Worm (Caenorhabditis elegans) whole organism, dauer: ENCODE results near the gene dep-1.

Experiments
- unc-62 ChIP-seq: sonication (generic microtip); optimal IDR thresholded peaks from 2 replicates; lab custom pipeline; 2017; ENCODE audit warnings: missing biosample characterization, missing genetic modification reagents, missing genetic modification characterization

dep-1 gene

DNA sequence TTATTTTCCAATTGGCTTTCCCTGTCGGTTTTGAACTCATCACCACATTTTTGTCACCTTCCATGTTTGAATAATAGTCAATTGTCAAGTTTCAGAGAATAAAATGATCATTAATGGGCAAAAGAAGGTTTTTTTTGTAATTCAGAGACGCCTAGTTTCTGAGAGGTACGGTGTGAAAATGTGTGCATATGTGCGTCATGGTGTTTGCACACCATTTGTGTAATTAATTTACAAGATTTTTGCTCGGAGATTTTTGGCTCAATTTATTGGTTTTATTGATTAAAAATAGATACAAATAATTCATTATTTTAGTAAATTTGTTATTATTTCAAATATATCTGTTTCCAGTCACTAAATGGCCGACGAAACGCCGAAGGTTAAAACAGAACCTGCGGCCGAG is 22.1 kb downstream of the dep-1 start, which contains the start of the genes F44G4.3 and tdp-1:
Gene F44G4.3 (minus strand): TSS at position 184 of the 400 bp plus-strand sequence.
Gene tdp-1 (plus strand): TSS at position 347 of the 400 bp plus-strand sequence.
- TF ChIP-seq unc-62 (GFP tag; lab: Kevin White, UChicago), result no peak

DNA sequence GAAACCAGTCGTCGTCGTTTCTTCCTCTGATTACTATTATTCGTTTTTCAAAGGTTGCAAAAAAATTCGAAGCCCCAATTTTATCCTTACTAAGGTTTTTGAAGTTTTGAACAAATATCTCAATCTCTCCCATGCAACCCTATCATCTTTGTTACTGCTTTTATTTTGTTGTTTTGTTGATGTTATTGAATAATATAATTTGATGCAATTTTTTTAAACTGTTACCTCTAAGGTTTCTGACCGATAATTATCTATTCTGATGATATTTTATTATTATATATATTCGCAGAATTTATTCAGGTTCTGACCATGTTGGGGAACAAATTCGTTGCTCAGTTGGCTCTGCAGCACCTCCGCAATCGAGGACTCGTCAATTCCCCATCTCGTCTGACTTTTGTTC is 23.5 kb downstream of the dep-1 start, which contains the start of gene ndub-2:
Gene ndub-2 (plus strand): TSS at position 301 of the 400 bp plus-strand sequence.
- no peak for TF ChIP-seq unc-62 (GFP tag; lab: Kevin White, UChicago)

DNA sequence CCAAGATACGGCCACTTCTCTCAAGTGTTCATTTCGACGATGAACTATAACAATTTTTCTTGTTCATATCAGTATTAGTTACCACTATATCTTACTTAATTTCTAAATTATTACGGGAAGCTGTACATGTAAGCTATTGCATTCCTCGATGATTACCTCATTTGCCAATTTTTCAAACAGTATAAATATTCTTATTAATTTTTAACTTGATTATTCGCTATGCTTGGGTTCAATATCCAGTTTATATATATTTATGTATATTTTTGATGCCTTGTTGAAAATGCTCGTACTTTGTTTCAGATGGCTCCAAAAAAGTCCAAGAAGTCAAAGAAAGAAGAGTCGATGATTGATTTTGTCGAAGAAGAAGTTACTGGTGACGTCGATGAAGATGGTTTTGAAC is 25.3 kb downstream of the dep-1 start, which contains the start of gene F44G4.1:
Gene F44G4.1 (plus strand): TSS at position 301 of the 400 bp plus-strand sequence.
- TF ChIP-seq unc-62 (GFP tag; lab: Kevin White, UChicago), result no peak

DNA sequence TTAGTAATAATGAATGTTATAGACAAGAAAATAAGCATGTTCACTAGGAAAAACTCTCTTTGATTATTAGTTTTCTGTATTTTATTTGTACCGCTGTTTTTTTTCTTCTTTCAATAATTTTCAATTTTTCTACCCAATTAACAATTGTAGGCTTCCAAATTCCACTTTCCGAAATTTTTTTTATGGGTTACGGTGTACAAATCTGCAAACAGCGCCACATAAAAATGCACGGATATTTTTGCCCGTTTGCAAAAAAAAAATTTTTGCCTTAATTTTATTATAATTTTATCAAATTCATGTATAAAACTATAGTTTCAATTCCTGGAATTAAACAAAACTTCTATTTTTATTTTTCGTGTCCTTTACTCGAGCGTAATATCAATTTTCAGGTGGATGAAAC is 26.8 kb downstream of the dep-1 start, which contains the start of gene ooc-5:
Gene ooc-5 (plus strand): TSS at position 381 of the 400 bp plus-strand sequence.
- TF ChIP-seq unc-62 (GFP tag; lab: Kevin White, UChicago), result no peak

DNA sequence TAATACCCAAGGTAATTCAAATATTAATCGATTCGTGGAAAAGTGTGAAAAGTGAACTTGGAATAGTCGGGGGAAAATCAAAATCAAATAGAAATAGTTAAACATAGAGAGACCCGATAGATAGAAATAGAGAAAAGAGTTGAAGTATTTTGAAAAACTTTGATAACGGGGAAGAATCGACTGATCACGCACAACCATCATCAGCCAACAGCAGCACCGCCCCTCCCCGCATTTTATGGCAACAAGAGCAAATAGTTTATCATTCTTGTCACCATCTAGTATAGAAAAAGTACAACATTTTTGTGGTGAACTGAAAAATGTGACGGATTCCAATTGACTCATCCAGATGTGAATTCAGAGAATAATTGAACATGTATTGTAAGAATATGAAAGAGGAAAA is 28.0 kb downstream of the dep-1 start:
- TF ChIP-seq unc-62 (GFP tag; lab: Kevin White, UChicago), result no peak

DNA sequence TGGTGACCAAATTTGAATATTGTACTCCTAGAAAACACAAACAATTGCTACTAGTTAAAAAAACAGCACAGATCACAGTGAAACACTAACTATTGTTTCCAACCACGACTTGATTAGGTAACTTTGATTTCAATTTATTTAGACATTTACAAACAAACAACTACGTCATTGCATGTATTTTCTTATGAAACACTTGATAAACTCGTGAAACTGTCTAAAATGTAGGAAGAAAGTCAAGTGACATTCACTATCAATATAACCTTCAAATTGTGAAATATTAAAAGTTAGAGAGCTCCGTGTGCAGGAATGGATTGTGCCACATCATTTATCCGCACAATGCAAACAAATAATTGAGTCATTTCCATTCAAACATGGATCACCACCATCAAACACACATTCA is 29.3 kb downstream of the dep-1 start:
- TF ChIP-seq unc-62 (GFP tag; lab: Kevin White, UChicago), result no peak

DNA sequence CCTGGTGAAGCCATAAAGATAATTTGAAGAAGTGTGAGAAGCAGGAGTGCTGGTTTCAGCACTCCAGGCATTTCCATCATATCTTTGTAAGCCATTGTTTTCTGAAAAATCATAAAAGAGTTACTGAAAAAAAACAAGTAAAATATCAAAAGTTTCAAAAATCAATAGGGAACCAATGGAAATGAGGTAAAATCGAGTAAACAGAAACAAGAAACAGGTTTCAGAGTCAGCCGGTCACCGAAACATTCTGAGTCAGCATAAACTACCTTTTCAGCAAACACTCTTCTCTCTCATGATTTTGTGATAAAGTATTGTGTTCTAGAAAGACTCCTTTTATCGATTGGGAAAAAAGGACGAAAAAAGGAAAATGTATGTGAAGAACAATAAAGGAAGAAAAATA is 30.2 kb downstream of the dep-1 start, which contains the start of gene C18E9.9:
Gene C18E9.9 (minus strand): TSS at position 101 of the 400 bp plus-strand sequence.
- no peak for TF ChIP-seq unc-62 (GFP tag; lab: Kevin White, UChicago)

DNA sequence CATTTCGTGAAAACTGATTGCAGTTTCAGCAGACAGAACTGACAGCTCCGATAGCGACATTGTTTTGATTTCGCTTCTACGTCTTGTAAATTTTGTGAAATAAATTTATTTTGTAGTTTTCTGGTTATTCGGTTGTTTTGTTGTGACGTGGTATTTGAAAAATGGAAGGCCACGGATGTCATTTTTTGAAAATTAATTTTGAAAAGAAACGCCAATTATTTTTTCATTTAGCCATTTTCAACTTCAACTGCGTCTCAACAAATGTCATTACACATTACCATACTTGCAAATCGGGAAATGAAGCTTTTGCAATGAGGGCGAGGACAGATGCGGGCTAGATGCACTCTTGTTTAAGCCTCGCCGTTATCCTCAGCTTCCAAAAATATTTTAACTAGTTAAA is 31.6 kb downstream of the dep-1 start, which contains the start of gene C18E9.8:
Gene C18E9.8 (minus strand): TSS at position 101 of the 400 bp plus-strand sequence.
- TF ChIP-seq unc-62 (GFP tag; lab: Kevin White, UChicago), result no peak

DNA sequence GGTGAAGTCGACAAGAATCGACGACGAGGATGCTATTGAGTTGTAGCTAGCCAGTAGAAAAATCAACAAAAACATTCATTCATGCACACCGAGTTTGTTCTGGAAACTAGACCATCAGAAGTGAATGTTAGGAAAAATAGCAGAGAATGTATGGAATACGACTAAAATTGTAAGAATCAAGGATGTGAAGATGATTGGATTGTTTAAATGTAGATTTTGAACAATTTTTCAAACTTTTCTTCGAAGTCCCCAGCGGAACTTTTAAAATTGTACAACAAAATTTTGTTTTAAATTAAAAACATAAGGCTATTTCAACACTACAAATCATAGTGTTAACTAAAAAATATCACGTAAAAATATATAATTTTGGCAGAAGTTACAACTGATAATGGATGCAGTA is 36.9 kb downstream of the dep-1 start, which contains the start of gene C18E9.7:
Gene C18E9.7 (minus strand): TSS at position 101 of the 400 bp plus-strand sequence.
- no peak for TF ChIP-seq unc-62 (GFP tag; lab: Kevin White, UChicago)

DNA sequence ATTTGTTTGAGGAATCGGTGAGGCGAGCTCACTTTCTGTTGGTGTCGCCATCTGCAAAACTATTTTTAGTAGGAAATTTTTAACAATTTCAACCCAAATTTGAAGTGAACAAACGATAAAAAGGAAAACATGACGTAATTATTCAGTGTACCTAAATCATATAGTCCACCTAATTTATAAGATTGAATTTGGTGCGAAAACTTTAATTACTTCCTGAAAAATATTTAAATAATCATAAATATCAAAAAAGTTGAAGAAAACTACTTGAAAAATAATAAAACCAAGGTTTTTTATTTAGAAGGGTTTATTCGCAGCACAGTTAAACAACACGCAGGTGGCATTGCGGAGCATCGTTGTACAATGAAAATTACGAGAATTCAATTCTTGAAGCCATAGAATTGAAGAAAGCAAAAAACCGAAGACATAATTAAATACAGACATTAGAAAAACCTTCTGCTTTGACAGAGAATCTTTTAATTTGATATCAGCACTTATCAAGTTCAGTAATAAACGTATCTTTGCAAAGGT is 46.0 kb downstream of the dep-1 start, which contains the start of gene tomm-40:
Gene tomm-40 (minus strand): TSS at position 51 of the 528 bp plus-strand sequence.
- no peak for TF ChIP-seq unc-62 (GFP tag; lab: Kevin White, UChicago)

DNA sequence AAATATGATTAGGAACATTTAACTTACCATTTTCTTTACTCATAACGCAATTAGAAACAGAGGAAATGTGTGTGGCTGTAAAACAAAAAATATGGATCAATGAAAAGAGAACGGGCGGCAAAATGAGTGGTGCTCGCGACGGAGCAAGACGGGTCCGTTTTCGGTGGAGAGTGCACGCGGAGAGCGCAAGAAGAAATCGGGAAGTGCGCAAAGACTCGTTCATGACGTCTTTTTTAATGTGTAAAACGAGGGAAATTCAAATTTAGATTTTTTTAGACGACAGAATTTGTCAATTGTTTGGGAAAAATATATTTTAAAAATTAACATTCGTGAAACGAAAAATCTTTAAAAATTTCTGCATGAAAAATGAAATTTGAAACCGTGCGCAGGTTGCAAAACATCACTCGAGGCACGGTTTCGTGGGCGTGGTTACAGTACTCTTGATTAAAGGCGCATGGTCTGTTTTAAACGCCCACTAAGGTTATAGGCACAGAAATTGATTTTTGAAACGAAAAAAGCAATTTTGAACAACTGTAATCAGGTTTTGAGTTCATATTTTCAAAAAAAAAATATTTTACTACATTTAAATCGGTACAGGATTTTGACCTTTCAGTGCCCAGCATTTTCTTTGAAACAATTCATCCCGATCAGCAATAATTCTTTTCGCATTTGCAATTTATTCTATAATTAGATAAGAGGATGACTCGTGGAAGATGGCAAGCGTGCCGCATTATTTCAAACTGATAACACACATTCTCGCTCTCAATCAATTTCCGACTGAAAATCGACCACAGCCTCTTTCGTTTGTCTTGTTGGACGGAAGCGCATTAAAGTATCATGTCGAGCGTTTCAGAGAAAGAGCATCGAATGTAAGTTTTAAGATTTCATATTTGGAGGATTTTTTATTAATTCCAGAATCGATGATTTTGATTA is 50.1 kb downstream of the dep-1 start, which contains the start of the genes szy-20 and C18E9.5:
Gene szy-20 (minus strand): TSS at position 83 of the 933 bp plus-strand sequence.
Gene C18E9.5 (plus strand): TSS at position 730 of the 933 bp plus-strand sequence.
- TF ChIP-seq unc-62 (GFP tag; lab: Kevin White, UChicago), result no peak

DNA sequence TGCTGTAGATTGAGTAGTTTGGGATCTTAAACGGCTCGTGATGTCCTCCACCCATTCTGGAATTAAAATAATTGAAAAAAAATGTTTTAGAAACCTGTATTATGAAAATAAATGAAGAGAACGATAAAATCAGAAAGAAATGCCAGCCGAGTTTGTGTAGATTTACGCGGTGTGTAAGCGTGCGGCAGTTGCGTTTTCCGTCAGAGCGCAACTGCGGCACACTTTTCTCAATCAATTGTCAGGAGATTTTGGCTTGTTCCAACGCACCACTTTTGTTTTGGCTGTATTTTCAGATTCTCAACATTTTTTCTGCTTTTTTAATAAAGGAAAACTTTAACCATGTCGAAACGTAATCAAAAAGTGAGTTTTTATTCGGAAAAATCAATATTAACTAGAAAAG is 54.8 kb downstream of the dep-1 start, which contains the start of the genes ndub-3 and C18E9.2:
Gene ndub-3 (minus strand): TSS at position 56 of the 400 bp plus-strand sequence.
Gene C18E9.2 (plus strand): TSS at position 172 of the 400 bp plus-strand sequence.
- TF ChIP-seq unc-62 (GFP tag; lab: Kevin White, UChicago), result no peak

DNA sequence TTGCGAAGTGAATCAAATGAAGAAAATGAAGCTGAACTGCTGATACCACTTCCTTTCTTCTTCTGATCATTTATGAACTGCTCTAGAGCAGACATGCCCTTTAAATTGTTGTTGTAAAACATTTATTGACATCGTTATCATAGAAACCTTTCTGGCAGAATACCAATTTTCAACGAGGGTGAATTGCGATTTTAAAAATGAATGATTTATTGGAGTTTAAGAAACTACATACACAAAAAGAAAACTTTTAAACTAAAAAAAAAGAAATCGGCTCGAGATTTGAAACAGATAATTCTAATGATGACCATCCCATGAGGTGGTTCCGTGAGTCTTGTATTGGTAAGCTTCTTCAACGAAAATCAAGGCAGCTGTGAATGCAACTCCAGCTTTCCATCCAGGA is 55.5 kb downstream of the dep-1 start, which contains the start of gene sftd-3:
Gene sftd-3 (minus strand): TSS at position 101 of the 400 bp plus-strand sequence.
- no peak for TF ChIP-seq unc-62 (GFP tag; lab: Kevin White, UChicago)

DNA sequence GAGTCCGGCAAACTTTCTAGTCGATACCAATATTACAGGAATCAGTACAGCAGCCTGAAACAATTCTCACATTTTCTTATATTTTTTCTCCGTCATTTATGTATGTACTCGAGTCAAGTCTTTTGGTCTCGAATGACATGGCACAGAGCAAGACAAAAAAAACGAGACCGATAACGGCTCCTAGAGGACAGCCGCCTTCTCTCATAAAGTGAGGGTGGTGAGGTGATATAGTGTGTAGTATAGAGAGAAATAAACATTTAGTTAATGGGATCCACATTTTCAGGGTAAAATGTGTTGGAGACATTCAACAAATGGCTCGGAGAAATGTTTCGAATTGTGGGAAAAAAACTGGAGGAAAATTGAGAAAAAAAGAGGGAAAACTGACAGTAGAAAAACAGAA is 57.4 kb downstream of the dep-1 start:
- TF ChIP-seq unc-62 (GFP tag; lab: Kevin White, UChicago), result no peak

DNA sequence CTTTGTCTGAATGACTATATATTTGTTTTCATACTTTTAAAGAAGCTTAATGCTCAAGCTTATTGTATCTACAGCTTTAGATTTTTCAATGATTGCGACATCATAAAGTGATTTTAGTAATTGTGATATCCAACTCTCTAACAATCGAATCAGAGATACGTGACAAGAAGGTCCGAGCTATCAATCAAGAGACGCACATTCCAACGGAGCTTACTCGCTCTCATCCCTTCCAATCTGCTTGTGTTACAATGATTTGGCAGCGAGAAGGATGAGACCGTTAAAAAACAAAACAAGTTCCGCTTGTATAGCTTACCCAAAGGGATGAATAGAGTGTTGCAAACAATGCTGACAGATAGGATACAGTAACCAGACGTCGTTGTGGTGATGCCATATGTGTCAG is 58.1 kb downstream of the dep-1 start:
- TF ChIP-seq unc-62 (GFP tag; lab: Kevin White, UChicago), result no peak
